Fruit fly (Drosophila melanogaster) whole organism, embryonic: Measurements from ENCODE around the gene CG17593.
A peak's percentile ranks its signal among the peaks of the same experiment; 100 is the strongest.

Source experiments
- CG1024 ChIP-seq: fragments of 200-800 bp; sonication (Bioruptor generic); IDR thresholded peaks from 2 replicates; pipeline ENCODE4 v1.3.6; 2022; ENCODE audit warnings: missing biosample characterization, missing genetic modification characterization
- CG10366 ChIP-seq: fragments of 200-800 bp; sonication (Bioruptor generic); IDR thresholded peaks from 2 replicates; pipeline ENCODE4 v1.3.6; 2022; ENCODE audit warnings: missing biosample characterization, missing genetic modification characterization
- CG10979 ChIP-seq: fragments of 200-800 bp; sonication (Bioruptor generic); optimal IDR thresholded peaks from 2 replicates; lab custom pipeline; 2018; ENCODE audit warnings: missing biosample characterization, mild to moderate bottlenecking, missing genetic modification characterization, moderate library complexity
- CG11504 ChIP-seq: fragments of 200-800 bp; sonication (Bioruptor generic); optimal IDR thresholded peaks from 3 replicates; lab custom pipeline; 2019; ENCODE audit warnings: missing biosample characterization, mild to moderate bottlenecking, missing genetic modification characterization, moderate library complexity
- CG12155 ChIP-seq: fragments of 200-800 bp; sonication (Bioruptor generic); optimal IDR thresholded peaks from 3 replicates; lab custom pipeline; 2016; ENCODE audit warnings: missing biosample characterization, missing genetic modification characterization
- CG1233 ChIP-seq: fragments of 200-800 bp; sonication (Bioruptor generic); optimal IDR thresholded peaks from 4 replicates; lab custom pipeline; 2018; ENCODE audit warnings: missing biosample characterization, mild to moderate bottlenecking, missing genetic modification characterization
- CG13287 ChIP-seq: fragments of 200-800 bp; sonication (Bioruptor generic); IDR thresholded peaks from 2 replicates; pipeline ENCODE4 v1.3.6; 2022; ENCODE audit warnings: missing biosample characterization, missing genetic modification characterization; ENCODE audit not compliant: partially characterized antibody
- CG15479 ChIP-seq: fragments of 200-800 bp; sonication (Bioruptor generic); optimal IDR thresholded peaks from 3 replicates; lab custom pipeline; 2019; ENCODE audit warnings: missing biosample characterization, mild to moderate bottlenecking, missing genetic modification characterization, moderate library complexity
- CG15601 ChIP-seq: fragments of 200-800 bp; sonication (Bioruptor generic); optimal IDR thresholded peaks from 3 replicates; lab custom pipeline; 2019; ENCODE audit warnings: missing biosample characterization, mild to moderate bottlenecking, missing genetic modification characterization, moderate library complexity
- CG17328 ChIP-seq: fragments of 200-800 bp; sonication (Bioruptor generic); IDR thresholded peaks from 2 replicates; pipeline ENCODE4 v1.3.6; 2022; ENCODE audit warnings: missing biosample characterization, missing genetic modification characterization
- CG2116 ChIP-seq: fragments of 200-800 bp; sonication (Bioruptor generic); optimal IDR thresholded peaks from 3 replicates; lab custom pipeline; 2018; ENCODE audit warnings: missing biosample characterization, mild to moderate bottlenecking, missing genetic modification characterization
- CG30020 ChIP-seq: fragments of 200-800 bp; optimal IDR thresholded peaks from 2 replicates; lab custom pipeline; 2019; ENCODE audit warnings: missing biosample characterization, mild to moderate bottlenecking, missing genetic modification characterization, moderate library complexity
- CG31441 ChIP-seq: fragments of 200-800 bp; sonication (Bioruptor generic); IDR thresholded peaks from 2 replicates; pipeline ENCODE4 v1.3.6; 2022; ENCODE audit warnings: missing biosample characterization, missing genetic modification characterization
- CG32767 ChIP-seq: fragments of 200-800 bp; sonication (Bioruptor generic); IDR thresholded peaks from 2 replicates; pipeline ENCODE4 v1.3.6; 2022; ENCODE audit warnings: missing biosample characterization, missing genetic modification characterization
- CG4282 ChIP-seq: fragments of 200-800 bp; sonication (Bioruptor generic); optimal IDR thresholded peaks from 2 replicates; lab custom pipeline; 2016; ENCODE audit warnings: missing biosample characterization, missing genetic modification characterization
- CG7745 ChIP-seq: fragments of 200-800 bp; sonication (Bioruptor generic); optimal IDR thresholded peaks from 2 replicates; lab custom pipeline; 2018; ENCODE audit warnings: missing biosample characterization, mild to moderate bottlenecking, missing genetic modification characterization, moderate library complexity
- CG8290 ChIP-seq, 3 experiments: fragments of 200-800 bp; sonication (Bioruptor generic); optimal IDR thresholded peaks; 2 replicates each; lab custom pipeline; 2016 to 2019; ENCODE audit warnings: missing biosample characterization in 3 of 3, missing genetic modification characterization in 3 of 3, mild to moderate bottlenecking in 2 of 3, moderate library complexity in 1 of 3
- Chrac-16 ChIP-seq: fragments of 200-800 bp; sonication (Bioruptor generic); optimal IDR thresholded peaks from 3 replicates; lab custom pipeline; 2016; ENCODE audit warnings: missing biosample characterization, missing genetic modification characterization
- Dip2 ChIP-seq: fragments of 200-800 bp; sonication (Bioruptor generic); IDR thresholded peaks from 2 replicates; pipeline ENCODE4 v1.3.6; 2022; ENCODE audit warnings: missing biosample characterization, missing genetic modification characterization
- E2f1 ChIP-seq: fragments of 200-800 bp; sonication (Bioruptor generic); IDR thresholded peaks from 2 replicates; pipeline ENCODE4 v1.3.6; 2022; ENCODE audit warnings: missing biosample characterization, missing genetic modification characterization
- Fer2 ChIP-seq: fragments of 200-800 bp; sonication (Bioruptor generic); optimal IDR thresholded peaks from 2 replicates; lab custom pipeline; 2018; ENCODE audit warnings: missing biosample characterization, mild to moderate bottlenecking, missing genetic modification characterization, moderate library complexity
- Hr51 ChIP-seq, 2 experiments: fragments of 200-800 bp; sonication (Bioruptor generic); optimal IDR thresholded peaks; 2 replicates in 1 of 2; 3 replicates in 1 of 2; lab custom pipeline; 2016 to 2018; ENCODE audit warnings: missing biosample characterization in 2 of 2, missing genetic modification characterization in 2 of 2, mild to moderate bottlenecking in 1 of 2, moderate library complexity in 1 of 2
- Kr ChIP-seq: fragments of 200-800 bp; sonication (Bioruptor generic); optimal IDR thresholded peaks from 2 replicates; lab custom pipeline; 2017; ENCODE audit warnings: missing biosample characterization, mild to moderate bottlenecking, missing genetic modification characterization
- Lim3 ChIP-seq: fragments of 200-800 bp; sonication (Bioruptor generic); IDR thresholded peaks from 2 replicates; pipeline ENCODE4 v1.3.6; 2022; ENCODE audit warnings: missing biosample characterization, missing genetic modification characterization
- Med ChIP-seq: fragments of 200-800 bp; sonication (Bioruptor generic); peaks from one replicate; lab custom pipeline; 2016; ENCODE audit warnings: missing biosample characterization, missing genetic modification characterization, mild to moderate bottlenecking, inconsistent platforms, moderate library complexity
- NC2β ChIP-seq: fragments of 200-800 bp; sonication (Bioruptor generic); optimal IDR thresholded peaks from 2 replicates; lab custom pipeline; 2016; ENCODE audit warnings: missing biosample characterization, missing genetic modification characterization
- Oli ChIP-seq: fragments of 200-800 bp; sonication (Bioruptor generic); optimal IDR thresholded peaks from 2 replicates; lab custom pipeline; 2018; ENCODE audit warnings: missing biosample characterization, mild to moderate bottlenecking, missing genetic modification characterization, moderate library complexity
- PHDP ChIP-seq: fragments of 200-800 bp; sonication (Bioruptor generic); optimal IDR thresholded peaks from 3 replicates; lab custom pipeline; 2018; ENCODE audit warnings: missing biosample characterization, mild to moderate bottlenecking, missing genetic modification characterization, moderate library complexity
- Scr ChIP-seq: fragments of 200-800 bp; sonication (Bioruptor generic); IDR thresholded peaks from 2 replicates; pipeline ENCODE4 v1.3.6; 2022; ENCODE audit warnings: missing biosample characterization, missing genetic modification characterization; ENCODE audit not compliant: partially characterized antibody
- Six4 ChIP-seq: fragments of 200-800 bp; sonication (Bioruptor generic); optimal IDR thresholded peaks from 2 replicates; lab custom pipeline; 2016; ENCODE audit warnings: missing biosample characterization, missing genetic modification characterization
- Trl ChIP-seq, 3 experiments: fragments of >200 bp in 2 of 3; fragments of 200-800 bp in 1 of 3; sonication (Bioruptor generic) in 1 of 3; optimal IDR thresholded peaks; 2 replicates in 1 of 3; 3 replicates in 2 of 3; lab custom pipeline; 2016 to 2017; ENCODE audit warnings: missing biosample characterization in 1 of 3, missing genetic modification characterization in 1 of 3
- abd-A ChIP-seq: fragments of 200-800 bp; sonication (Bioruptor generic); optimal IDR thresholded peaks from 3 replicates; lab custom pipeline; 2019; ENCODE audit warnings: missing biosample characterization, mild to moderate bottlenecking, missing genetic modification characterization, moderate library complexity
- corto ChIP-seq: fragments of 200-800 bp; sonication (Bioruptor generic); optimal IDR thresholded peaks from 2 replicates; lab custom pipeline; 2016; ENCODE audit warnings: missing biosample characterization, mild to moderate bottlenecking, missing genetic modification characterization, moderate library complexity
- exex ChIP-seq: fragments of 200-800 bp; sonication (Bioruptor generic); optimal IDR thresholded peaks from 4 replicates; lab custom pipeline; 2018; ENCODE audit warnings: missing biosample characterization, mild to moderate bottlenecking, missing genetic modification characterization, moderate library complexity
- fd102C ChIP-seq: fragments of 200-800 bp; sonication (Bioruptor generic); optimal IDR thresholded peaks from 2 replicates; lab custom pipeline; 2018; ENCODE audit warnings: missing biosample characterization, mild to moderate bottlenecking, missing genetic modification characterization, moderate library complexity
- gsb-n ChIP-seq: fragments of 200-800 bp; sonication (Bioruptor generic); optimal IDR thresholded peaks from 3 replicates; lab custom pipeline; 2018; ENCODE audit warnings: missing biosample characterization, mild to moderate bottlenecking, missing genetic modification characterization
- hth ChIP-seq: fragments of >200 bp; optimal IDR thresholded peaks from 2 replicates; lab custom pipeline; 2017; ENCODE audit warnings: inconsistent platforms
- lilli ChIP-seq: fragments of 200-800 bp; sonication (Bioruptor generic); optimal IDR thresholded peaks from 3 replicates; lab custom pipeline; 2016; ENCODE audit warnings: missing biosample characterization, missing genetic modification characterization
- mam ChIP-seq: fragments of 200-800 bp; sonication (Bioruptor generic); optimal IDR thresholded peaks from 3 replicates; lab custom pipeline; 2016; ENCODE audit warnings: missing biosample characterization, missing genetic modification characterization
- odd ChIP-seq: fragments of 200-800 bp; sonication (Bioruptor generic); optimal IDR thresholded peaks from 2 replicates; lab custom pipeline; 2017; ENCODE audit warnings: missing biosample characterization, mild to moderate bottlenecking, missing genetic modification characterization
- pros ChIP-seq: fragments of 200-800 bp; sonication (Bioruptor generic); optimal IDR thresholded peaks from 3 replicates; lab custom pipeline; 2019; ENCODE audit warnings: missing biosample characterization, mild to moderate bottlenecking, missing genetic modification characterization, moderate library complexity
- row ChIP-seq: fragments of 200-800 bp; sonication (Bioruptor generic); IDR thresholded peaks from 3 replicates; pipeline ENCODE4 v1.3.6; 2022; ENCODE audit warnings: missing biosample characterization, missing genetic modification characterization
- sc ChIP-seq, 3 experiments: fragments of >200 bp in 2 of 3; fragments of 200-800 bp in 1 of 3; sonication (Bioruptor generic) in 1 of 3; optimal IDR thresholded peaks; 2 replicates in 2 of 3; 3 replicates in 1 of 3; lab custom pipeline; 2017; ENCODE audit warnings: mild to moderate bottlenecking in 1 of 3, missing biosample characterization in 1 of 3, missing genetic modification characterization in 1 of 3, missing genetic modification reagents in 1 of 3
- sd ChIP-seq: fragments of 200-800 bp; sonication (Bioruptor generic); optimal IDR thresholded peaks from 3 replicates; lab custom pipeline; 2018; ENCODE audit warnings: missing biosample characterization, mild to moderate bottlenecking, missing genetic modification characterization, moderate library complexity
- slp2 ChIP-seq: fragments of 200-800 bp; sonication (Bioruptor generic); optimal IDR thresholded peaks from 2 replicates; lab custom pipeline; 2016; ENCODE audit warnings: missing biosample characterization, missing genetic modification characterization
- ssp ChIP-seq: fragments of 200-800 bp; sonication (Bioruptor generic); IDR thresholded peaks from 2 replicates; pipeline ENCODE4 v1.3.6; 2022; ENCODE audit warnings: missing biosample characterization, missing genetic modification characterization
- tgo ChIP-seq: fragments of 200-800 bp; sonication (Bioruptor generic); IDR thresholded peaks from 3 replicates; pipeline ENCODE4 v1.3.6; 2022; ENCODE audit warnings: missing biosample characterization, missing genetic modification characterization
- tll ChIP-seq, 2 experiments: fragments of 200-800 bp in 1 of 2; fragments of >200 bp in 1 of 2; sonication (Bioruptor generic) in 1 of 2; optimal IDR thresholded peaks; 2 replicates each; lab custom pipeline; 2017 to 2019; ENCODE audit warnings: missing biosample characterization in 2 of 2, missing genetic modification characterization in 2 of 2, mild to moderate bottlenecking in 1 of 2, moderate library complexity in 1 of 2
- tup ChIP-seq: fragments of 200-800 bp; sonication (Bioruptor generic); optimal IDR thresholded peaks from 2 replicates; lab custom pipeline; 2016; ENCODE audit warnings: missing biosample characterization, mild to moderate bottlenecking, missing genetic modification characterization, moderate library complexity
- zf30C ChIP-seq: fragments of 200-800 bp; sonication (Bioruptor generic); optimal IDR thresholded peaks from 3 replicates; lab custom pipeline; 2018; ENCODE audit warnings: missing biosample characterization, mild to moderate bottlenecking, missing genetic modification characterization

Gene CG17593

dm6 chr2L:3548879-3549278, 34.2 kb downstream of the CG17593 start (continued):
- TF ChIP-seq Hr51 (GFP tag; optimal IDR thresholded peaks at IDR 0.05; lab: Kevin White, UChicago) (no peak), CG1024 (GFP tag; lab: Robert Waterston, UW) (no peak), abd-A (tag; lab: Kevin White, UChicago) (no peak), Med (GFP tag; lab: Kevin White, UChicago) (peak; percentile 39), CG10979 (no peak), tgo (no peak), CG4282 (GFP tag; lab: Kevin White, UChicago) (no peak), sc (optimal IDR thresholded peaks at IDR 0.05; lab: Kevin White, UChicago) (no peak), sc (GFP tag; optimal IDR thresholded peaks at IDR 0.05; lab: Kevin White, UChicago) (no peak), CG7745 (tag; lab: Kevin White, UChicago) (peak; percentile 45), NC2β (GFP tag; lab: Kevin White, UChicago) (no peak), PHDP (no peak), CG12155 (no peak), CG2116 (GFP tag; lab: Kevin White, UChicago) (no peak), Trl (optimal IDR thresholded peaks at IDR 0.05; lab: Kevin White, UChicago) (no peak), Trl (GFP tag; optimal IDR thresholded peaks at IDR 0.05; lab: Kevin White, UChicago) (no peak), CG15601 (tag; lab: Kevin White, UChicago) (no peak), Scr (GFP tag; lab: Robert Waterston, UW) (no peak), CG11504 (tag; lab: Kevin White, UChicago) (no peak), sd (no peak), lilli (no peak), CG13287 (GFP tag; lab: Robert Waterston, UW) (no peak), CG15479 (GFP tag; lab: Kevin White, UChicago) (peak; percentile 26), Chrac-16 (no peak), zf30C (GFP tag; lab: Kevin White, UChicago) (no peak), CG30020 (tag; lab: Kevin White, UChicago) (no peak), exex (tag; lab: Kevin White, UChicago) (no peak), pros (peak; percentile 4), Lim3 (GFP tag; lab: Robert Waterston, UW) (no peak), odd (GFP tag; lab: Kevin White, UChicago) (no peak), CG32767 (GFP tag; lab: Robert Waterston, UW) (no peak), gsb-n (peak; percentile 28), ssp (GFP tag; lab: Robert Waterston, UW) (no peak), Fer2 (tag; lab: Kevin White, UChicago) (no peak), hth (lab: Kevin White, UChicago) (no peak), CG8290 (GFP tag; optimal IDR thresholded peaks at IDR 0.05; lab: Kevin White, UChicago) (no peak), CG8290 (tag; optimal IDR thresholded peaks at IDR 0.05; lab: Kevin White, UChicago) (peak in 1 of 2 experiments; percentile 0), CG17328 (no peak), slp2 (GFP tag; lab: Kevin White, UChicago) (no peak), fd102C (peak; percentile 84), corto (no peak), CG10366 (GFP tag; lab: Robert Waterston, UW) (no peak), mam (GFP tag; lab: Kevin White, UChicago) (no peak), tup (GFP tag; lab: Kevin White, UChicago) (no peak), E2f1 (GFP tag; lab: Robert Waterston, UW) (no peak), row (no peak), Dip2 (GFP tag; lab: Robert Waterston, UW) (no peak), CG1233 (GFP tag; lab: Kevin White, UChicago) (peak; percentile 2), Six4 (GFP tag; lab: Kevin White, UChicago) (no peak), tll (GFP tag; optimal IDR thresholded peaks at IDR 0.05; lab: Kevin White, UChicago) (peak in 1 of 2 experiments; percentile 80), Kr (peak; percentile 79), CG31441 (no peak), Oli (tag; lab: Kevin White, UChicago) (no peak)
